Worm (Caenorhabditis elegans) whole organism, young adult: ENCODE results near the gene F09C6.14.
A peak's percentile ranks its signal among the peaks of the same experiment; 100 is the strongest.

Experiments used
- B0336.3 ChIP-seq: fragments of 200-800 bp; sonication (Bioruptor generic); IDR thresholded peaks from 2 replicates; pipeline ENCODE4 v1.3.6; 2022; ENCODE audit warnings: missing genetic modification characterization, missing compliant biosample characterization
- F39B2.1 ChIP-seq: fragments of 200-800 bp; sonication (Bioruptor generic); IDR thresholded peaks from 2 replicates; pipeline ENCODE4 v1.3.6; 2022; ENCODE audit warnings: missing genetic modification reagents, missing genetic modification characterization, missing compliant biosample characterization
- F55B11.4 ChIP-seq: sonication (generic microtip); optimal IDR thresholded peaks from 2 replicates; lab custom pipeline; 2016; ENCODE audit warnings: missing compliant biosample characterization, missing genetic modification characterization, borderline replicate concordance; ENCODE audit not compliant: insufficient read depth
- K12H6.12 ChIP-seq: fragments of 200-800 bp; sonication (Bioruptor generic); optimal IDR thresholded peaks from 2 replicates; lab custom pipeline; 2018; ENCODE audit warnings: mild to moderate bottlenecking, missing genetic modification characterization, missing compliant biosample characterization
- T26A5.8 ChIP-seq: sonication (generic microtip); optimal IDR thresholded peaks from 2 replicates; lab custom pipeline; 2016; ENCODE audit warnings: missing genetic modification characterization, missing compliant biosample characterization
- Y56A3A.18 ChIP-seq: fragments of 200-800 bp; sonication (Bioruptor generic); IDR thresholded peaks from 2 replicates; pipeline ENCODE4 v1.3.6; 2022; ENCODE audit warnings: missing genetic modification reagents, missing genetic modification characterization, missing compliant biosample characterization
- ama-1 ChIP-seq, 3 experiments: fragments of 150-350 bp in 1 of 3; sonication (generic microtip) in 2 of 3; optimal IDR thresholded peaks; 2 replicates each; lab custom pipeline; 2014 to 2018; ENCODE audit warnings: missing biosample characterization in 2 of 3, missing genetic modification characterization in 2 of 3, missing genetic modification reagents in 2 of 3
- attf-5 ChIP-seq: fragments of 200-800 bp; sonication (Bioruptor generic); optimal IDR thresholded peaks from 2 replicates; lab custom pipeline; 2018; ENCODE audit warnings: mild to moderate bottlenecking, missing genetic modification characterization, missing compliant biosample characterization
- bed-2 ChIP-seq: fragments of 200-800 bp; sonication (Bioruptor generic); IDR thresholded peaks from 2 replicates; pipeline ENCODE4 v1.3.6; 2022; ENCODE audit warnings: missing genetic modification reagents, missing genetic modification characterization, missing compliant biosample characterization
- cebp-2 ChIP-seq: fragments of 200-800 bp; sonication (Bioruptor generic); IDR thresholded peaks from 2 replicates; pipeline ENCODE4 v1.3.6; 2022; ENCODE audit warnings: missing genetic modification characterization, missing compliant biosample characterization
- ceh-79 ChIP-seq: sonication (generic microtip); optimal IDR thresholded peaks from 2 replicates; lab custom pipeline; 2017; ENCODE audit warnings: mild to moderate bottlenecking, missing genetic modification characterization, missing compliant biosample characterization
- die-1 ChIP-seq: sonication (generic microtip); optimal IDR thresholded peaks from 2 replicates; lab custom pipeline; 2016; ENCODE audit warnings: missing genotype, mild to moderate bottlenecking, missing genetic modification characterization, missing compliant biosample characterization
- dpff-1 ChIP-seq: sonication (generic microtip); optimal IDR thresholded peaks from 2 replicates; lab custom pipeline; 2017; ENCODE audit warnings: mild to moderate bottlenecking, missing genetic modification characterization, missing compliant biosample characterization
- efl-1 ChIP-seq: fragments of 150-350 bp; optimal IDR thresholded peaks from 2 replicates; lab custom pipeline; 2014; ENCODE audit warnings: missing biosample characterization, missing genetic modification reagents, missing genetic modification characterization
- ets-4 ChIP-seq: fragments of 200-800 bp; sonication (Bioruptor generic); optimal IDR thresholded peaks from 2 replicates; lab custom pipeline; 2018; ENCODE audit warnings: mild to moderate bottlenecking, missing genetic modification characterization, missing compliant biosample characterization
- hmg-1.2 ChIP-seq: fragments of 200-800 bp; sonication (Bioruptor generic); IDR thresholded peaks from 2 replicates; pipeline ENCODE4 v1.3.6; 2022; ENCODE audit warnings: missing genetic modification reagents, missing genetic modification characterization, missing compliant biosample characterization
- lsl-1 ChIP-seq: fragments of 200-800 bp; sonication (Bioruptor generic); optimal IDR thresholded peaks from 2 replicates; lab custom pipeline; 2018; ENCODE audit warnings: mild to moderate bottlenecking, missing genetic modification characterization, moderate library complexity, missing compliant biosample characterization
- madf-10 ChIP-seq: sonication (generic microtip); optimal IDR thresholded peaks from 2 replicates; lab custom pipeline; 2016; ENCODE audit warnings: mild to moderate bottlenecking, missing genetic modification characterization, missing compliant biosample characterization
- madf-6 ChIP-seq: fragments of 200-800 bp; sonication (Bioruptor generic); IDR thresholded peaks from 2 replicates; pipeline ENCODE4 v1.3.6; 2022; ENCODE audit warnings: missing genetic modification reagents, missing genetic modification characterization, missing compliant biosample characterization
- nfya-1 ChIP-seq: sonication (generic microtip); optimal IDR thresholded peaks from 2 replicates; lab custom pipeline; 2017; ENCODE audit warnings: antibody characterized with exemption, missing compliant biosample characterization, missing genetic modification characterization, borderline replicate concordance; ENCODE audit not compliant: insufficient read depth
- nfyb-1 ChIP-seq: fragments of 200-800 bp; sonication (Bioruptor generic); IDR thresholded peaks from 2 replicates; pipeline ENCODE4 v1.3.6; 2022; ENCODE audit warnings: missing genetic modification reagents, missing genetic modification characterization, missing compliant biosample characterization
- nhr-27 ChIP-seq: fragments of 200-800 bp; sonication (Bioruptor generic); optimal IDR thresholded peaks from 2 replicates; lab custom pipeline; 2018; ENCODE audit warnings: mild to moderate bottlenecking, missing genetic modification characterization, moderate library complexity, missing compliant biosample characterization
- nhr-80 ChIP-seq: sonication (generic microtip); optimal IDR thresholded peaks from 2 replicates; lab custom pipeline; 2016; ENCODE audit warnings: missing genetic modification characterization, missing compliant biosample characterization
- nhr-90 ChIP-seq: sonication (generic microtip); optimal IDR thresholded peaks from 2 replicates; lab custom pipeline; 2016; ENCODE audit warnings: missing genotype, mild to moderate bottlenecking, missing genetic modification characterization, missing compliant biosample characterization
- pha-4 ChIP-seq: fragments of 150-350 bp; sonication (generic microtip); optimal IDR thresholded peaks from 2 replicates; lab custom pipeline; 2014; ENCODE audit warnings: missing biosample characterization, missing genetic modification reagents, missing genetic modification characterization
- rcor-1 ChIP-seq: fragments of 200-800 bp; sonication (Bioruptor generic); IDR thresholded peaks from 2 replicates; pipeline ENCODE4 v1.3.6; 2022; ENCODE audit warnings: missing genetic modification reagents, missing genetic modification characterization, missing compliant biosample characterization
- rec-8 ChIP-seq, 2 experiments: sonication (generic microtip); optimal IDR thresholded peaks; 2 replicates each; lab custom pipeline; 2016; ENCODE audit warnings: mild to moderate bottlenecking in 2 of 2, missing genetic modification characterization in 2 of 2, missing genetic modification reagents in 2 of 2, missing genotype in 2 of 2, missing biosample characterization in 1 of 2, missing compliant biosample characterization in 1 of 2, moderate library complexity in 1 of 2
- snpc-1.3 ChIP-seq: sonication (generic microtip); optimal IDR thresholded peaks from 2 replicates; lab custom pipeline; 2017; ENCODE audit warnings: missing genetic modification characterization, mild to moderate bottlenecking, missing compliant biosample characterization, antibody characterized with exemption, moderate library complexity, missing genotype, missing genetic modification reagents; ENCODE audit not compliant: insufficient read depth
- snpc-3.4 ChIP-seq: sonication (generic microtip); optimal IDR thresholded peaks from 2 replicates; lab custom pipeline; 2017; ENCODE audit warnings: missing genetic modification characterization, mild to moderate bottlenecking, missing compliant biosample characterization, antibody characterized with exemption, moderate library complexity, missing genotype, missing genetic modification reagents
- somi-1 ChIP-seq: fragments of 200-800 bp; sonication (Bioruptor generic); optimal IDR thresholded peaks from 2 replicates; lab custom pipeline; 2018; ENCODE audit warnings: mild to moderate bottlenecking, missing genetic modification characterization, missing compliant biosample characterization
- sptf-2 ChIP-seq: fragments of 200-800 bp; sonication (Bioruptor generic); optimal IDR thresholded peaks from 2 replicates; lab custom pipeline; 2018; ENCODE audit warnings: mild to moderate bottlenecking, missing genetic modification characterization, missing compliant biosample characterization
- tbx-9 ChIP-seq: sonication (generic microtip); optimal IDR thresholded peaks from 2 replicates; lab custom pipeline; 2016; ENCODE audit warnings: borderline replicate concordance, missing genetic modification characterization, inconsistent platforms, missing compliant biosample characterization
- unc-62 ChIP-seq: fragments of 150-350 bp; optimal IDR thresholded peaks from 2 replicates; lab custom pipeline; 2014; ENCODE audit warnings: missing biosample characterization, missing genetic modification reagents, missing genetic modification characterization
- zfh-2 ChIP-seq: fragments of 200-800 bp; sonication (Bioruptor generic); conservative IDR thresholded peaks from 2 replicates; pipeline ENCODE4 v1.3.6; 2022; ENCODE audit warnings: missing genetic modification reagents, missing genetic modification characterization, missing compliant biosample characterization
- ztf-28 ChIP-seq: fragments of 200-800 bp; sonication (Bioruptor generic); IDR thresholded peaks from 2 replicates; pipeline ENCODE4 v1.3.6; 2022; ENCODE audit warnings: missing genetic modification reagents, missing genetic modification characterization, missing compliant biosample characterization
- ztf-3 ChIP-seq: fragments of 200-800 bp; sonication (Bioruptor generic); optimal IDR thresholded peaks from 2 replicates; lab custom pipeline; 2018; ENCODE audit warnings: mild to moderate bottlenecking, missing genetic modification characterization, missing compliant biosample characterization
- ztf-6 ChIP-seq: fragments of 200-800 bp; sonication (Bioruptor generic); IDR thresholded peaks from 2 replicates; pipeline ENCODE4 v1.3.6; 2022; ENCODE audit warnings: missing genetic modification reagents, missing genetic modification characterization, missing compliant biosample characterization

F09C6.14 gene

ce11 chrV:16904612-16905011 lies 23.8 kb downstream of the F09C6.14 start, which contains the start of gene nhr-262:
nhr-262 (plus strand) TSS chrV:16904912.
- no peak for TF ChIP-seq snpc-3.4 (tag; lab: Kevin White, UChicago)
- no peak for TF ChIP-seq madf-6 (GFP tag; lab: Robert Waterston, UW)
- TF ChIP-seq ama-1 (optimal IDR thresholded peaks at IDR 0.05; lab: Kevin White, UChicago), result no peak
- TF ChIP-seq ama-1 (GFP tag; optimal IDR thresholded peaks at IDR 0.05; lab: Kevin White, UChicago), result no peak
- TF ChIP-seq cebp-2, result no peak
- TF ChIP-seq F55B11.4 (tag; lab: Kevin White, UChicago), result no peak
- TF ChIP-seq madf-10, result no peak
- no peak for TF ChIP-seq nhr-27 (tag; lab: Kevin White, UChicago)
- TF ChIP-seq unc-62 (GFP tag; lab: Kevin White, UChicago), result no peak
- TF ChIP-seq nhr-90 (tag; lab: Kevin White, UChicago), result no peak
- no peak for TF ChIP-seq Y56A3A.18 (GFP tag; lab: Robert Waterston, UW)
- TF ChIP-seq nfyb-1 (GFP tag; lab: Robert Waterston, UW), result no peak
- TF ChIP-seq B0336.3 (GFP tag; lab: Robert Waterston, UW), result no peak
- no peak for TF ChIP-seq rec-8 (tag; optimal IDR thresholded peaks at IDR 0.05; lab: Kevin White, UChicago)
- no peak for TF ChIP-seq tbx-9

ce11 chrV:16909871-16910270 lies 29.1 kb downstream of the F09C6.14 start, which contains the start of gene F09C6.16:
F09C6.16 (minus strand) TSS chrV:16909971.
- no peak for TF ChIP-seq ets-4 (GFP tag; lab: Kevin White, UChicago)
- no peak for TF ChIP-seq nfyb-1 (GFP tag; lab: Robert Waterston, UW)
- no peak for TF ChIP-seq Y56A3A.18 (GFP tag; lab: Robert Waterston, UW)
- no peak for TF ChIP-seq ztf-3 (GFP tag; lab: Kevin White, UChicago)
- TF ChIP-seq somi-1 (GFP tag; lab: Kevin White, UChicago), result no peak
- TF ChIP-seq zfh-2 (GFP tag; lab: Robert Waterston, UW), result no peak

ce11 chrV:16910864-16911263 lies 30.1 kb downstream of the F09C6.14 start:
- peak; percentile 12; the same call in 1 of the 2 replicates for TF ChIP-seq hmg-1.2 (GFP tag; lab: Robert Waterston, UW)
- TF ChIP-seq rcor-1 (GFP tag; lab: Robert Waterston, UW), result no peak

ce11 chrV:16911294-16911693 lies 30.5 kb downstream of the F09C6.14 start:
- peak; percentile 36 for TF ChIP-seq nhr-80 (tag; lab: Kevin White, UChicago)
- TF ChIP-seq nfya-1 (tag; lab: Kevin White, UChicago), result no peak
- no peak for TF ChIP-seq pha-4 (tag; lab: Kevin White, UChicago)
- TF ChIP-seq snpc-1.3, result no peak

- no peak for TF ChIP-seq efl-1 (GFP tag; lab: Kevin White, UChicago)
- no peak for TF ChIP-seq F39B2.1 (GFP tag; lab: Robert Waterston, UW)
- TF ChIP-seq die-1, result no peak
- TF ChIP-seq ceh-79 (tag; lab: Kevin White, UChicago), result no peak
- no peak for TF ChIP-seq unc-62 (GFP tag; lab: Kevin White, UChicago)
- no peak for TF ChIP-seq K12H6.12 (tag; lab: Kevin White, UChicago)
- no peak for TF ChIP-seq dpff-1
- TF ChIP-seq bed-2 (GFP tag; lab: Robert Waterston, UW), result no peak
- no peak for TF ChIP-seq snpc-3.4 (tag; lab: Kevin White, UChicago)
- TF ChIP-seq T26A5.8, result no peak
- TF ChIP-seq B0336.3 (GFP tag; lab: Robert Waterston, UW), result no peak
- TF ChIP-seq ztf-6 (GFP tag; lab: Robert Waterston, UW), result no peak
- no peak for TF ChIP-seq F55B11.4 (tag; lab: Kevin White, UChicago)
- TF ChIP-seq zfh-2 (GFP tag; lab: Robert Waterston, UW), result no peak
- TF ChIP-seq nfya-1 (tag; lab: Kevin White, UChicago), result no peak
- no peak for TF ChIP-seq ztf-28 (GFP tag; lab: Robert Waterston, UW)
- TF ChIP-seq lsl-1 (GFP tag; lab: Kevin White, UChicago), result no peak
- TF ChIP-seq attf-5 (GFP tag; lab: Kevin White, UChicago), result no peak
- TF ChIP-seq sptf-2 (GFP tag; lab: Kevin White, UChicago), result no peak
- TF ChIP-seq, all 124 proteins: peak for 0
Observed at ce11 chrV:16911934-16912333, 31.2 kb downstream of the F09C6.14 start, which contains the start of gene nhr-116. nhr-116 (plus strand) TSS chrV:16912234.
